Worm (Caenorhabditis elegans) whole organism, mixed stage, embryonic: ENCODE data around the gene col-95.

Experiments
- M03D4.4 ChIP-seq: sonication (generic microtip); optimal IDR thresholded peaks from 2 replicates; lab custom pipeline; 2017; ENCODE audit warnings: mild to moderate bottlenecking, missing genetic modification characterization, missing compliant biosample characterization
- bed-3 ChIP-seq: fragments of 200-800 bp; sonication (Bioruptor generic); optimal IDR thresholded peaks from 3 replicates; lab custom pipeline; 2018; ENCODE audit warnings: mild to moderate bottlenecking, missing genetic modification characterization, moderate library complexity, missing compliant biosample characterization
- blmp-1 ChIP-seq: fragments of 150-350 bp; optimal IDR thresholded peaks from 2 replicates; lab custom pipeline; 2014; ENCODE audit warnings: missing biosample characterization, missing genetic modification characterization
- ceh-39 ChIP-seq: fragments of 150-350 bp; optimal IDR thresholded peaks from 2 replicates; lab custom pipeline; 2014; ENCODE audit warnings: missing biosample characterization, missing genetic modification characterization
- ceh-43 ChIP-seq: fragments of 200-800 bp; sonication (Bioruptor generic); optimal IDR thresholded peaks from 2 replicates; lab custom pipeline; 2018; ENCODE audit warnings: mild to moderate bottlenecking, missing genetic modification characterization, moderate library complexity, missing compliant biosample characterization
- ceh-83 ChIP-seq: fragments of 200-800 bp; sonication (Bioruptor generic); optimal IDR thresholded peaks from 2 replicates; lab custom pipeline; 2018; ENCODE audit warnings: mild to moderate bottlenecking, missing genetic modification characterization, missing compliant biosample characterization
- ces-1 ChIP-seq: fragments of 150-350 bp; optimal IDR thresholded peaks from 2 replicates; lab custom pipeline; 2014; ENCODE audit warnings: missing biosample characterization, missing genetic modification reagents, missing genetic modification characterization
- cnd-1 ChIP-seq: fragments of 200-800 bp; sonication (Bioruptor generic); optimal IDR thresholded peaks from 2 replicates; lab custom pipeline; 2018; ENCODE audit warnings: mild to moderate bottlenecking, missing genetic modification characterization, missing compliant biosample characterization
- drap-1 ChIP-seq: fragments of 200-800 bp; sonication (Bioruptor generic); optimal IDR thresholded peaks from 3 replicates; lab custom pipeline; 2018; ENCODE audit warnings: mild to moderate bottlenecking, missing genetic modification characterization, missing compliant biosample characterization
- elt-1 ChIP-seq: sonication (generic microtip); optimal IDR thresholded peaks from 2 replicates; lab custom pipeline; 2017; ENCODE audit warnings: missing genetic modification characterization, mild to moderate bottlenecking, missing compliant biosample characterization, antibody characterized with exemption, moderate library complexity, borderline replicate concordance; ENCODE audit not compliant: insufficient read depth
- elt-3 ChIP-seq: fragments of 150-350 bp; optimal IDR thresholded peaks from 2 replicates; lab custom pipeline; 2014; ENCODE audit warnings: missing biosample characterization, missing genetic modification characterization
- ham-2 ChIP-seq: fragments of 200-800 bp; sonication (Bioruptor generic); optimal IDR thresholded peaks from 2 replicates; lab custom pipeline; 2018; ENCODE audit warnings: mild to moderate bottlenecking, missing genetic modification characterization, missing compliant biosample characterization
- hlh-1 ChIP-seq: fragments of 150-350 bp; optimal IDR thresholded peaks from 2 replicates; lab custom pipeline; 2014; ENCODE audit warnings: missing biosample characterization, missing genetic modification reagents, missing genetic modification characterization
- lin-13 ChIP-seq: fragments of 150-350 bp; optimal IDR thresholded peaks from 2 replicates; lab custom pipeline; 2014; ENCODE audit warnings: missing biosample characterization, missing genetic modification characterization
- lin-32 ChIP-seq: fragments of 200-800 bp; sonication (Bioruptor generic); optimal IDR thresholded peaks from 2 replicates; lab custom pipeline; 2018; ENCODE audit warnings: mild to moderate bottlenecking, missing genetic modification characterization, missing compliant biosample characterization
- lsy-2 ChIP-seq: fragments of 150-350 bp; optimal IDR thresholded peaks from 2 replicates; lab custom pipeline; 2014; ENCODE audit warnings: missing biosample characterization, missing genetic modification characterization
- mab-5 ChIP-seq: fragments of 150-350 bp; optimal IDR thresholded peaks from 2 replicates; lab custom pipeline; 2014; ENCODE audit warnings: missing biosample characterization, missing genetic modification characterization
- mep-1 ChIP-seq: fragments of 150-350 bp; optimal IDR thresholded peaks from 2 replicates; lab custom pipeline; 2017; ENCODE audit warnings: missing biosample characterization, missing genetic modification reagents, missing genetic modification characterization, inconsistent platforms
- mls-2 ChIP-seq: sonication (generic microtip); optimal IDR thresholded peaks from 2 replicates; lab custom pipeline; 2016; ENCODE audit warnings: mild to moderate bottlenecking, missing genetic modification characterization, moderate library complexity, missing compliant biosample characterization
- nhr-12 ChIP-seq: fragments of 150-350 bp; optimal IDR thresholded peaks from 2 replicates; lab custom pipeline; 2014; ENCODE audit warnings: missing biosample characterization, missing genetic modification characterization
- nhr-237 ChIP-seq: fragments of 150-350 bp; optimal IDR thresholded peaks from 2 replicates; lab custom pipeline; 2014; ENCODE audit warnings: missing biosample characterization, missing genetic modification characterization
- nhr-28 ChIP-seq: fragments of 150-350 bp; optimal IDR thresholded peaks from 2 replicates; lab custom pipeline; 2014; ENCODE audit warnings: missing biosample characterization, missing genetic modification characterization
- nhr-76 ChIP-seq: sonication (generic microtip); optimal IDR thresholded peaks from 2 replicates; lab custom pipeline; 2017; ENCODE audit warnings: missing biosample characterization, missing genetic modification characterization
- pha-4 ChIP-seq: fragments of 150-350 bp; optimal IDR thresholded peaks from 2 replicates; lab custom pipeline; 2018; ENCODE audit warnings: missing biosample characterization, missing genetic modification reagents, missing genetic modification characterization
- sem-2 ChIP-seq: fragments of 200-800 bp; sonication (Bioruptor generic); optimal IDR thresholded peaks from 2 replicates; lab custom pipeline; 2018; ENCODE audit warnings: mild to moderate bottlenecking, missing genetic modification characterization, missing compliant biosample characterization
- snpc-4 ChIP-seq: fragments of 150-350 bp; optimal IDR thresholded peaks from 2 replicates; lab custom pipeline; 2014; ENCODE audit warnings: missing biosample characterization, missing genetic modification characterization
- sptf-1 ChIP-seq: sonication (generic microtip); optimal IDR thresholded peaks from 2 replicates; lab custom pipeline; 2017; ENCODE audit warnings: mild to moderate bottlenecking, missing genetic modification characterization, moderate library complexity, missing compliant biosample characterization
- tbx-8 ChIP-seq: fragments of 200-800 bp; sonication (Bioruptor generic); optimal IDR thresholded peaks from 2 replicates; lab custom pipeline; 2018; ENCODE audit warnings: mild to moderate bottlenecking, missing genetic modification characterization, moderate library complexity, missing compliant biosample characterization
- unc-120 ChIP-seq: sonication (generic microtip); optimal IDR thresholded peaks from 2 replicates; lab custom pipeline; 2017; ENCODE audit warnings: missing genetic modification characterization, missing compliant biosample characterization; ENCODE audit not compliant: poor library complexity, severe bottlenecking
- unc-39 ChIP-seq: fragments of 150-350 bp; optimal IDR thresholded peaks from 2 replicates; lab custom pipeline; 2014; ENCODE audit warnings: missing biosample characterization, missing genetic modification characterization
- unc-62 ChIP-seq: fragments of 150-350 bp; optimal IDR thresholded peaks from 2 replicates; lab custom pipeline; 2014; ENCODE audit warnings: missing biosample characterization, missing genetic modification reagents, missing genetic modification characterization
- zip-8 ChIP-seq: fragments of 150-350 bp; optimal IDR thresholded peaks from 2 replicates; lab custom pipeline; 2014; ENCODE audit warnings: missing biosample characterization, missing genetic modification characterization
- ztf-11 ChIP-seq: fragments of 150-350 bp; optimal IDR thresholded peaks from 2 replicates; lab custom pipeline; 2014; ENCODE audit warnings: missing biosample characterization, missing genetic modification characterization

col-95 gene

DNA sequence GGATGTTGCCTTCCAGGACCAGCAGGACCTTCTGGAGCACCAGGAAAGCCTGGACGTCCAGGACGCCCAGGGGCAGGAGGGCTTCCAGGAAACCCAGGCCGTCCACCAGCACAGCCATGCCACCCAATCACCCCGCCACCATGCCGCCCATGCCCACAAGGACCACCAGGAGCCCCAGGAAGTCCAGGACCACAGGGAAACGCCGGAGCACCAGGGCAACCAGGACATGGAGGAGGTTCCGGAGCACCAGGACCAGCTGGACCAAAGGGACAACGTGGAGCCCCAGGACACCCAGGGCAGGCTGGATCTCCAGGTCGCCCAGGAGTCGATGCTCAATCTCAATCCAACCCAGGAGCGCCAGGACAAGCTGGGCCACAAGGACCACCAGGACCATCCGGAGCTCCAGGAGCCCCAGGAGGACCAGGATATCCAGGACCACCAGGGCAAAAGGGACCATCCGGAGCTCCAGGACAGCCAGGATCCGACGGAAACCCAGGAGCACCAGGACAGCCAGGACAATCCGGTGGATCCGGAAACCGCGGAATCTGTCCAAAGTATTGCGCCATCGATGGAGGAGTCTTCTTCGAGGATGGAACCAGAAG is 684 bp downstream of the col-95 start:
- peak; percentile 20 for TF ChIP-seq sptf-1 (tag; lab: Kevin White, UChicago)
- no peak for TF ChIP-seq drap-1
- TF ChIP-seq unc-120 (tag; lab: Kevin White, UChicago): no peak
- no peak for TF ChIP-seq ces-1 (GFP tag; lab: Kevin White, UChicago)
- no peak for TF ChIP-seq nhr-237 (tag; lab: Kevin White, UChicago)

DNA sequence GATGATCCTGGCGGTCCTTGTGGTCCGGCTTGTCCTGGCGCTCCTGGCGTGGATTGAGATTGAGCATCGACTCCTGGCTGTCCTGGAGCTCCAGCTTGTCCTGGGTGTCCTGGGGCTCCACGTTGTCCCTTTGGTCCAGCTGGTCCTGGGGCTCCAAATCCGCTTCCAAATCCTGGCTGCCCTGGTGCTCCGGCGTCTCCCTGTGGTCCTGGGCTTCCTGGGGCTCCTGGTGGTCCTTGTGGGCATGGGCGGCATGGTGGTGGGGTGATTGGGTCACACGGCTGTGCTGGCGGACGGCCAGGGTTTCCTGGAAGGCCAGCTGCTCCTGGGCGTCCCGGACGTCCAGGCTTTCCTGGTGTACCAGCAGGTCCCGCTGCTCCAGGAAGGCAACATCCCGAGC is 2.1 kb downstream of the col-95 start:
- TF ChIP-seq snpc-4 (no peak), lin-32 (GFP tag; lab: Kevin White, UChicago) (no peak), nhr-12 (tag; lab: Kevin White, UChicago) (no peak), ces-1 (GFP tag; lab: Kevin White, UChicago) (no peak), sem-2 (GFP tag; lab: Kevin White, UChicago) (no peak), sptf-1 (tag; lab: Kevin White, UChicago) (no peak), nhr-28 (no peak), zip-8 (tag; lab: Kevin White, UChicago) (no peak), unc-62 (GFP tag; lab: Kevin White, UChicago) (no peak), elt-3 (no peak), drap-1 (no peak), cnd-1 (tag; lab: Kevin White, UChicago) (no peak), pha-4 (no peak), nhr-237 (tag; lab: Kevin White, UChicago) (no peak), lin-13 (tag; lab: Kevin White, UChicago) (no peak)

DNA sequence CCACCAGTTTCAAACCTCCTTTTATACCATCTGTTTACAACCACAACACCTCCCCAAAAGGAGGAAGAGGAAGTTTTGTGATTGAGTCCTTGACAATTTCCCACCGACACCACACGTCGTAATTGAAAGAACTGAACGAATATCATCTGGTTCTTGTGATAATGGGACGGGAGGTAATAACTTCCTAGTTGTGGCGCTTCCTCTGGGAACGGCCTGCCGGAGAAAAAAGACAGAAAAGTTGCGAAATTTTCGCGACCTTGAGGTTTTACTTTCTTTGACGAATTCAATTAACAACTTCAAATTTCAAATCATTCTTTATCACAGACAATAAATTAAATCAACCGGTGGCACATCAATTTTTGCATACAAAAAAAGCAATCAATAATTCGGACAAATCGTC is 2.9 kb downstream of the col-95 start, which contains the start of gene col-96:
Gene col-96, minus strand, starts transcription at position 101 of the 400 bp plus-strand sequence.
- TF ChIP-seq zip-8 (tag; lab: Kevin White, UChicago) (no peak), lsy-2 (tag; lab: Kevin White, UChicago) (no peak), mls-2 (tag; lab: Kevin White, UChicago) (no peak), bed-3 (no peak), elt-3 (no peak), nhr-76 (tag; lab: Kevin White, UChicago) (no peak), pha-4 (no peak), lin-13 (tag; lab: Kevin White, UChicago) (no peak), ztf-11 (no peak), blmp-1 (tag; lab: Kevin White, UChicago) (no peak), M03D4.4 (tag; lab: Kevin White, UChicago) (no peak), sptf-1 (tag; lab: Kevin White, UChicago) (no peak), ceh-43 (no peak)
- TF ChIP-seq, all 35 proteins: peak for 0

DNA sequence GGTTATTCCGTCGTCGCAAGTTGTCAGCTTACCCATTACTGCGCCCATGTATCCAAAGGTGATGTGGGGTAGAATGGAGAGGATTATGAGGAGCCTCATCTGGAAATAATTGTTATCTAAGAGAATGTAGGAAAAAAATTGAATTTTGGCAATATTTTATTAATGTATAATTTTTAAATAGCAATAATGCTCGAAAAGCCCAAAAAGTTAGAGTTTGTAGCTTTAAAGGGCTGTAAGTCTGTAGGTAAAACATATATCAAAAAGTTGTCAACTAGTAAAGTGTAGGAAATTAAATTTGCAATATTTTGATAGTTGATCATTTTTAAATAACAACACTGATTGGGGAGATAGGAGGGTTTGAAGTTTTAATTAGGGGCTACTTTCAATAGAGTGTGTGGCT is 4.9 kb downstream of the col-95 start, which contains the start of gene Y41C4A.8:
Gene Y41C4A.8, minus strand, starts transcription at position 101 of the 400 bp plus-strand sequence.
- TF ChIP-seq nhr-28 (no peak), nhr-237 (tag; lab: Kevin White, UChicago) (no peak), sptf-1 (tag; lab: Kevin White, UChicago) (no peak), hlh-1 (tag; lab: Kevin White, UChicago) (no peak)

DNA sequence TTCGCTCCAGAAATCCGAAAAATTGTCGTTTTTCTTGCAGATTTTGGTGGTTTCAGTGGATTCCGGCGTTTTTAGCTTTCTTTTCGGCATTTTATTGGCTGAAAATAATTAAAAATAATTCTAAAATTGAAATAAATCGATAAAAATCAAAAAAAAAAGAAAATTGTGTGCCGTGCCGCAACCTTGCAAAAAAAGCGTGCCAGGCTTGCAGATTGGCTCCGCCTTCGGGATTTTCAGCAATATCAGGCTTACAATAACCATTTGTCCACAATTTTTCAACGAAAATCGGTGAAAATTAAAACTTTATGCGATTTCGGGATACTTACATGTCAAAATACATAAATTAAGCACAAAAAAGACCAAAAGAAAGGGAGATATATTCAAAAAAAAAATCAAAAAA is 14.8 kb downstream of the col-95 start, which contains the start of gene Y41C4A.9:
Gene Y41C4A.9, minus strand, starts transcription at position 98 of the 400 bp plus-strand sequence.
- TF ChIP-seq M03D4.4 (tag; lab: Kevin White, UChicago): no peak
- TF ChIP-seq ham-2: no peak
- no peak for TF ChIP-seq lin-13 (tag; lab: Kevin White, UChicago)
- TF ChIP-seq mep-1 (tag; lab: Kevin White, UChicago): no peak
- no peak for TF ChIP-seq mls-2 (tag; lab: Kevin White, UChicago)
- TF ChIP-seq zip-8 (tag; lab: Kevin White, UChicago): no peak
- TF ChIP-seq elt-3: no peak
- TF ChIP-seq nhr-12 (tag; lab: Kevin White, UChicago): no peak
- TF ChIP-seq sem-2 (GFP tag; lab: Kevin White, UChicago): no peak
- no peak for TF ChIP-seq nhr-76 (tag; lab: Kevin White, UChicago)
- TF ChIP-seq lin-32 (GFP tag; lab: Kevin White, UChicago): no peak
- TF ChIP-seq mab-5: no peak
- TF ChIP-seq cnd-1 (tag; lab: Kevin White, UChicago): no peak
- TF ChIP-seq, all 35 proteins: peak for 0

DNA sequence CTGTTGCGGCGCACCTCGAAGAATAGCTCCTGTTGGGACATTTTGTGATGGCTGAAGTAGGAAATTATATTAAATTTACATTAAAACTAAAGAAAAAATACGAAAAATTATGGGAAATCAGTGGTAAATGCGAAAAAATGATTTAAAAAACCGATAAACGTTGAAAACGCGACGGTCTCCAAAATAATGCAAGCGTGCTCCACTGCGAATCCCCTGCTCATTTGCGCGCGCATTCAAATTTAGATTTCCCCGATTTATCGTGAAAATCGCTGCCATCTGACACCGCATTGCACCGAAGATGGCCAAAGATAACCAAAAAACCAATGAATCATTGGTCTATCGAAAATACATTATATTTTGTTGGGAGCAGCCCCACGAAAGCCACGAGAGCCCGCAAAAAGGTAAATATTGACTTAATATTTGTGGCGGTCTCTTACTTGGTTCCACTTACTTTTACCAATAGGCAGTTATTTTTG is 15.6 kb downstream of the col-95 start, which contains the start of the genes elb-1 and Y41C4A.11:
Gene elb-1, minus strand, starts transcription at position 51 of the 476 bp plus-strand sequence.
Gene Y41C4A.11, plus strand, starts transcription at position 461 of the 476 bp plus-strand sequence.
- TF ChIP-seq nhr-28 (no peak), lin-13 (tag; lab: Kevin White, UChicago) (peak; percentile 46), drap-1 (no peak), nhr-237 (tag; lab: Kevin White, UChicago) (peak; percentile 27), elt-3 (no peak), unc-62 (GFP tag; lab: Kevin White, UChicago) (no peak), sptf-1 (tag; lab: Kevin White, UChicago) (no peak), tbx-8 (GFP tag; lab: Kevin White, UChicago) (no peak), lsy-2 (tag; lab: Kevin White, UChicago) (peak; percentile 47), ces-1 (GFP tag; lab: Kevin White, UChicago) (no peak), ceh-83 (no peak), hlh-1 (tag; lab: Kevin White, UChicago) (no peak), cnd-1 (tag; lab: Kevin White, UChicago) (no peak), nhr-12 (tag; lab: Kevin White, UChicago) (no peak), unc-120 (tag; lab: Kevin White, UChicago) (no peak), mep-1 (tag; lab: Kevin White, UChicago) (peak; percentile 75), elt-1 (tag; lab: Kevin White, UChicago) (peak; percentile 71), pha-4 (peak; percentile 11), unc-39 (tag; lab: Kevin White, UChicago) (no peak), ceh-39 (tag; lab: Kevin White, UChicago) (peak; percentile 79), ham-2 (no peak)
